Fruit fly (Drosophila melanogaster): ENCODE measurements around the gene sstn.

Gene sstn

dm6 chr3L:15107158-15107775 lies 12.7 kb upstream of the sstn start (continued):
- no peak for TF ChIP-seq CG3726 (GFP tag; IDR thresholded peaks at IDR 0.05)
- TF ChIP-seq CG4854 (GFP tag; optimal IDR thresholded peaks at IDR 0.05): no peak
- TF ChIP-seq CG30020 (tag; optimal IDR thresholded peaks at IDR 0.05): no peak
- no peak for TF ChIP-seq CG15601 (tag; optimal IDR thresholded peaks at IDR 0.05)
- no peak for TF ChIP-seq CG15269 (tag; optimal IDR thresholded peaks at IDR 0.05)
- no peak for TF ChIP-seq wdn (GFP tag; IDR thresholded peaks at IDR 0.05)
- TF ChIP-seq Med (GFP tag): peak; percentile 50
- TF ChIP-seq CG17829 (tag; optimal IDR thresholded peaks at IDR 0.05): no peak
- TF ChIP-seq fd96Cb (tag; optimal IDR thresholded peaks at IDR 0.05): no peak
- TF ChIP-seq tgo (GFP tag; IDR thresholded peaks at IDR 0.05): no peak
- no peak for TF ChIP-seq nom (GFP tag; optimal IDR thresholded peaks at IDR 0.05)
- TF ChIP-seq mld (GFP tag; IDR thresholded peaks at IDR 0.05; ENCODE audit: partially characterized antibody): no peak
- TF ChIP-seq Adf1 (GFP tag; IDR thresholded peaks at IDR 0.05): peak; percentile 62; the same call in 1 of the 2 replicates
- TF ChIP-seq inv (GFP tag; IDR thresholded peaks at IDR 0.05; ENCODE audit: partially characterized antibody): 0 out of 2 replicates have a peak, but pooled peaks have one; percentile 16
- no peak for TF ChIP-seq aop (GFP tag; IDR thresholded peaks at IDR 0.05)
- TF ChIP-seq CG11695 (GFP tag; IDR thresholded peaks at IDR 0.05): no peak
- no peak for TF ChIP-seq Bteb2 (GFP tag; optimal IDR thresholded peaks at IDR 0.05)
- no peak for TF ChIP-seq HmgD (GFP tag; optimal IDR thresholded peaks at IDR 0.05)
- no peak for TF ChIP-seq Bgb (GFP tag; IDR thresholded peaks at IDR 0.05; ENCODE audit: partially characterized antibody)
- no peak for TF ChIP-seq Usf (GFP tag; optimal IDR thresholded peaks at IDR 0.05)
- no peak for TF ChIP-seq CG6654 (GFP tag; optimal IDR thresholded peaks at IDR 0.05)
- no peak for TF ChIP-seq CG4617 (GFP tag; optimal IDR thresholded peaks at IDR 0.05; ENCODE audit: borderline replicate concordance)
- TF ChIP-seq bowl (GFP tag; IDR thresholded peaks at IDR 0.05): 0 out of 2 replicates have a peak, but pooled peaks have one; percentile 6
- TF ChIP-seq Stat92E (GFP tag; optimal IDR thresholded peaks at IDR 0.05): no peak
- TF ChIP-seq CG17802 (tag; optimal IDR thresholded peaks at IDR 0.05): no peak
- no peak for TF ChIP-seq CG14667 (GFP tag; IDR thresholded peaks at IDR 0.05)
- TF ChIP-seq CG11085 (GFP tag; IDR thresholded peaks at IDR 0.05): no peak
- no peak for TF ChIP-seq CG10321 (GFP tag; IDR thresholded peaks at IDR 0.05)
- peak; percentile 54 for TF ChIP-seq cg (GFP tag; optimal IDR thresholded peaks at IDR 0.05)
- 0 out of 2 replicates have a peak, but pooled peaks have one; percentile 28 for TF ChIP-seq unc-4 (GFP tag; IDR thresholded peaks at IDR 0.05; ENCODE audit: partially characterized antibody)
- no peak for TF ChIP-seq Hmr (GFP tag; optimal IDR thresholded peaks at IDR 0.05)
- TF ChIP-seq CG7745 (tag; optimal IDR thresholded peaks at IDR 0.05): no peak
- no peak for TF ChIP-seq CG13424 (tag; optimal IDR thresholded peaks at IDR 0.05)
- TF ChIP-seq schlank (tag; optimal IDR thresholded peaks at IDR 0.05): no peak
- TF ChIP-seq repo (GFP tag; optimal IDR thresholded peaks at IDR 0.05): no peak
- TF ChIP-seq insv (GFP tag; optimal IDR thresholded peaks at IDR 0.05): no peak
- peak; percentile 69 for TF ChIP-seq CG6854 (GFP tag; optimal IDR thresholded peaks at IDR 0.05)
- 0 out of 3 replicates have a peak, but pooled peaks have one; percentile 18 for TF ChIP-seq CG6175 (GFP tag; IDR thresholded peaks at IDR 0.05)
- no peak for TF ChIP-seq CG6689 (GFP tag; IDR thresholded peaks at IDR 0.05)
- TF ChIP-seq Spps (tag; optimal IDR thresholded peaks at IDR 0.05): no peak
- TF ChIP-seq CG2199 (GFP tag; IDR thresholded peaks at IDR 0.05): 0 out of 3 replicates have a peak, but pooled peaks have one; percentile 29
- no peak for TF ChIP-seq Ada2b (GFP tag; IDR thresholded peaks at IDR 0.05)
- no peak for TF ChIP-seq HmgZ (tag; optimal IDR thresholded peaks at IDR 0.05)
- TF ChIP-seq Lim3 (GFP tag; IDR thresholded peaks at IDR 0.05): no peak
- TF ChIP-seq toy (GFP tag; IDR thresholded peaks at IDR 0.05): no peak
- no peak for TF ChIP-seq CG31365 (tag; optimal IDR thresholded peaks at IDR 0.05)
- TF ChIP-seq Jarid2 (GFP tag; optimal IDR thresholded peaks at IDR 0.05): no peak
- TF ChIP-seq Doc3 (GFP tag; IDR thresholded peaks at IDR 0.05; ENCODE audit: partially characterized antibody): 0 out of 3 replicates have a peak, but pooled peaks have one; percentile 25
- TF ChIP-seq CG2889 (GFP tag; IDR thresholded peaks at IDR 0.05): peak; percentile 13; the same call in 1 of the 3 replicates
